Fruit fly (Drosophila melanogaster): ENCODE data around the gene CG8578.

The CG8578 gene

DNA sequence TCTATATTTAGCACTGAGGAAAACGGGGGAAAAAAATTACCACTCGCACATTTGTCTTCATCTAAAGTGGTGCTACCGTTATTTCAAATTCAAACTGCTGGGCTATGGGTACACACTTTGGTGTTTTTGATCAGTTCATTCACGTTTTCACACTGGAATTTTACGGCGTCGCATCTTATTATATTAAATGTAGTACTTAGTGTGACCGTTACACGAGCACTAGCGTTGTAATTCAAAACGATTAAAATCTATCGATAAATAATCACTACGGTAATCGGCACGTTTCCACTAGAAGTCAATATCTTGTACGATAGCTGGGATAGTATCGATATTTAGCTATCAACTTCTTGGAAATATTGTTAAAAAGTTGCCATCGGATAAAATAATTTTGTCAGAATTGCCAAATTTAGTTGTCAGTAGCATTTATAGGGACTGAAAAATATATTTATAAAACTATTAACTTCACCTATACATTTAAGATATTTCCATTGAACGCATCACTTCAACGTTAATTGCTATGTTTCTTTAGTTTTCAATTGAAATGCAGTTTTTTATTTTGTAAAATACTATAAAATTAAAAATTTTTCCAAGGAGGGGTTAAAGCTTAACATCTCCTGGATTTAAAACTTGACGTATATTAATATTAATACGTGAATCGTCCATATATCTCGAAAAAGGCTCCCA, 13.5 kb downstream of the CG8578 start, which contains the start of the genes CG46440 and Myb (continued):
- no peak for TF ChIP-seq CG12104 (GFP tag; optimal IDR thresholded peaks at IDR 0.05)
- TF ChIP-seq row (GFP tag; IDR thresholded peaks at IDR 0.05): peak; percentile 67
- TF ChIP-seq CG43689 (GFP tag; IDR thresholded peaks at IDR 0.05): no peak
- TF ChIP-seq ind (GFP tag; optimal IDR thresholded peaks at IDR 0.05): no peak
- TF ChIP-seq HLH4C (GFP tag; IDR thresholded peaks at IDR 0.05; ENCODE audit: partially characterized antibody): peak; percentile 84
- TF ChIP-seq zfh1 (GFP tag; IDR thresholded peaks at IDR 0.05): no peak
- TF ChIP-seq MBD-R2 (GFP tag; IDR thresholded peaks at IDR 0.05): no peak; the same call in 1 of the 2 replicates
- TF ChIP-seq eyg (GFP tag; optimal IDR thresholded peaks at IDR 0.05): no peak
- no peak for TF ChIP-seq bcd (GFP tag; optimal IDR thresholded peaks at IDR 0.05)
- TF ChIP-seq unpg (GFP tag; optimal IDR thresholded peaks at IDR 0.05): peak; percentile 1
- TF ChIP-seq Med (GFP tag): peak; percentile 63
- peak; percentile 14 for TF ChIP-seq nmo (GFP tag; optimal IDR thresholded peaks at IDR 0.05)
- TF ChIP-seq ttk (GFP tag; IDR thresholded peaks at IDR 0.05): no peak
- no peak for TF ChIP-seq sob (GFP tag; IDR thresholded peaks at IDR 0.05)
- TF ChIP-seq pan (optimal IDR thresholded peaks at IDR 0.05): no peak
- TF ChIP-seq pan (GFP tag; optimal IDR thresholded peaks at IDR 0.05 in 1 of 2, IDR thresholded peaks at IDR 0.05 in 1 of 2): no peak
- TF ChIP-seq sima (GFP tag; optimal IDR thresholded peaks at IDR 0.05): no peak
- TF ChIP-seq al (GFP tag; IDR thresholded peaks at IDR 0.05): no peak
- TF ChIP-seq CG6254 (GFP tag; optimal IDR thresholded peaks at IDR 0.05): no peak
- peak; percentile 14 for TF ChIP-seq HmgZ (tag; optimal IDR thresholded peaks at IDR 0.05)
- peak; percentile 83 for TF ChIP-seq ato (GFP tag; IDR thresholded peaks at IDR 0.05; ENCODE audit: partially characterized antibody)
- no peak for TF ChIP-seq CG8478 (optimal IDR thresholded peaks at IDR 0.05)
- TF ChIP-seq D19B (GFP tag; optimal IDR thresholded peaks at IDR 0.05): no peak
- TF ChIP-seq chinmo (GFP tag; IDR thresholded peaks at IDR 0.05; ENCODE audit: partially characterized antibody): peak; percentile 64; the same call in 1 of the 4 replicates
- TF ChIP-seq CG15011 (GFP tag; optimal IDR thresholded peaks at IDR 0.05): no peak
- TF ChIP-seq C15 (GFP tag; IDR thresholded peaks at IDR 0.05): no peak
- peak; percentile 37; the same call in 1 of the 2 replicates for TF ChIP-seq vvl (GFP tag; IDR thresholded peaks at IDR 0.05)
- no peak for TF ChIP-seq sens-2 (GFP tag; IDR thresholded peaks at IDR 0.05)
- peak; percentile 92; the same call in 1 of the 2 replicates for TF ChIP-seq amos (GFP tag; IDR thresholded peaks at IDR 0.05; ENCODE audit: partially characterized antibody)
- TF ChIP-seq CG4360 (GFP tag; IDR thresholded peaks at IDR 0.05): no peak
- TF ChIP-seq schlank (tag; optimal IDR thresholded peaks at IDR 0.05): no peak
- TF ChIP-seq Hr51 (GFP tag; optimal IDR thresholded peaks at IDR 0.05): no peak
- TF ChIP-seq mam (GFP tag; optimal IDR thresholded peaks at IDR 0.05): peak; percentile 5
- TF ChIP-seq CG17359 (tag; optimal IDR thresholded peaks at IDR 0.05): no peak
- no peak for TF ChIP-seq da (GFP tag; optimal IDR thresholded peaks at IDR 0.05)
- no peak for TF ChIP-seq org-1 (GFP tag; optimal IDR thresholded peaks at IDR 0.05)
- no peak for TF ChIP-seq CG4282 (GFP tag; optimal IDR thresholded peaks at IDR 0.05)
- peak; percentile 24 for TF ChIP-seq CG14710 (tag; optimal IDR thresholded peaks at IDR 0.05)
- TF ChIP-seq vnd (GFP tag; IDR thresholded peaks at IDR 0.05; ENCODE audit: partially characterized antibody): peak; percentile 83
- peak; percentile 68 for TF ChIP-seq pzg (GFP tag; optimal IDR thresholded peaks at IDR 0.05)
- TF ChIP-seq slbo (GFP tag; IDR thresholded peaks at IDR 0.05): no peak
- TF ChIP-seq CG7963 (GFP tag; IDR thresholded peaks at IDR 0.05; ENCODE audit: partially characterized antibody): peak; percentile 86
- TF ChIP-seq CrebB (tag; optimal IDR thresholded peaks at IDR 0.05): no peak
- no peak for TF ChIP-seq Jarid2 (GFP tag; optimal IDR thresholded peaks at IDR 0.05)
- no peak for TF ChIP-seq Nf-YA (GFP tag; IDR thresholded peaks at IDR 0.05)
- TF ChIP-seq Hr78 (GFP tag; optimal IDR thresholded peaks at IDR 0.05): no peak
- peak; percentile 56 for TF ChIP-seq hbn (GFP tag; IDR thresholded peaks at IDR 0.05; ENCODE audit: partially characterized antibody)
- no peak for TF ChIP-seq bsh (GFP tag; optimal IDR thresholded peaks at IDR 0.05)
- no peak for TF ChIP-seq Sry-β (GFP tag; optimal IDR thresholded peaks at IDR 0.05)
- no peak for TF ChIP-seq Adf1 (GFP tag; IDR thresholded peaks at IDR 0.05)

Measured in whole organism, embryonic.